Fruit fly (Drosophila melanogaster) whole organism, embryonic: ENCODE measurements around the gene CG5969.

Source experiments
- Adf1 ChIP-seq: fragments of 200-800 bp; sonication (Bioruptor generic); IDR thresholded peaks from 2 replicates; pipeline ENCODE4 v1.3.6; 2022; ENCODE audit warnings: missing biosample characterization, missing genetic modification characterization
- CG11398 ChIP-seq: fragments of 200-800 bp; sonication (Bioruptor generic); optimal IDR thresholded peaks from 2 replicates; lab custom pipeline; 2016; ENCODE audit warnings: missing biosample characterization, missing genetic modification characterization
- CG11504 ChIP-seq: fragments of 200-800 bp; sonication (Bioruptor generic); optimal IDR thresholded peaks from 3 replicates; lab custom pipeline; 2019; ENCODE audit warnings: missing biosample characterization, mild to moderate bottlenecking, missing genetic modification characterization, moderate library complexity
- CG14965 ChIP-seq: fragments of 200-800 bp; sonication (Bioruptor generic); optimal IDR thresholded peaks from 2 replicates; lab custom pipeline; 2016; ENCODE audit warnings: missing biosample characterization, missing genetic modification characterization, borderline replicate concordance
- CG1603 ChIP-seq: fragments of 200-800 bp; sonication (Bioruptor generic); optimal IDR thresholded peaks from 2 replicates; lab custom pipeline; 2019; ENCODE audit warnings: missing biosample characterization, mild to moderate bottlenecking, missing genetic modification characterization, moderate library complexity
- CG30431 ChIP-seq: fragments of 200-800 bp; sonication (Bioruptor generic); optimal IDR thresholded peaks from 2 replicates; lab custom pipeline; 2017; ENCODE audit warnings: missing biosample characterization, missing genetic modification characterization
- CG31365 ChIP-seq: fragments of 200-800 bp; sonication (Bioruptor generic); optimal IDR thresholded peaks from 2 replicates; lab custom pipeline; 2018; ENCODE audit warnings: missing biosample characterization, mild to moderate bottlenecking, missing genetic modification characterization
- CG3995 ChIP-seq: fragments of 200-800 bp; sonication (Bioruptor generic); optimal IDR thresholded peaks from 3 replicates; lab custom pipeline; 2016; ENCODE audit warnings: missing biosample characterization, missing genetic modification characterization
- CG4854 ChIP-seq: fragments of 200-800 bp; sonication (Bioruptor generic); optimal IDR thresholded peaks from 2 replicates; lab custom pipeline; 2016; ENCODE audit warnings: missing biosample characterization, missing genetic modification characterization, inconsistent platforms
- CG7745 ChIP-seq: fragments of 200-800 bp; sonication (Bioruptor generic); optimal IDR thresholded peaks from 2 replicates; lab custom pipeline; 2018; ENCODE audit warnings: missing biosample characterization, mild to moderate bottlenecking, missing genetic modification characterization, moderate library complexity
- CG7786 ChIP-seq: fragments of 200-800 bp; sonication (Bioruptor generic); optimal IDR thresholded peaks from 2 replicates; lab custom pipeline; 2016; ENCODE audit warnings: missing biosample characterization, missing genetic modification characterization
- CG8924 ChIP-seq: fragments of 200-800 bp; optimal IDR thresholded peaks from 3 replicates; lab custom pipeline; 2019; ENCODE audit warnings: missing biosample characterization, mild to moderate bottlenecking, missing genetic modification characterization, moderate library complexity
- Deaf1 ChIP-seq: fragments of 200-800 bp; optimal IDR thresholded peaks from 3 replicates; lab custom pipeline; 2019; ENCODE audit warnings: missing biosample characterization, mild to moderate bottlenecking, missing genetic modification characterization, moderate library complexity
- Dek ChIP-seq: fragments of 200-800 bp; sonication (Bioruptor generic); optimal IDR thresholded peaks from 3 replicates; lab custom pipeline; 2019; ENCODE audit warnings: missing biosample characterization, mild to moderate bottlenecking, missing genetic modification characterization, moderate library complexity
- Fer2 ChIP-seq: fragments of 200-800 bp; sonication (Bioruptor generic); optimal IDR thresholded peaks from 2 replicates; lab custom pipeline; 2018; ENCODE audit warnings: missing biosample characterization, mild to moderate bottlenecking, missing genetic modification characterization, moderate library complexity
- GATAe ChIP-seq: fragments of 200-800 bp; sonication (Bioruptor generic); conservative IDR thresholded peaks from 2 replicates; pipeline ENCODE4 v1.3.6; 2022; ENCODE audit warnings: missing biosample characterization, missing genetic modification characterization
- Hand ChIP-seq: fragments of 200-800 bp; sonication (Bioruptor generic); optimal IDR thresholded peaks from 2 replicates; lab custom pipeline; 2017; ENCODE audit warnings: mild to moderate bottlenecking, missing biosample characterization, missing genetic modification reagents, missing genetic modification characterization
- Hr51 ChIP-seq, 2 experiments: fragments of 200-800 bp; sonication (Bioruptor generic); optimal IDR thresholded peaks; 2 replicates in 1 of 2; 3 replicates in 1 of 2; lab custom pipeline; 2016 to 2018; ENCODE audit warnings: missing biosample characterization in 2 of 2, missing genetic modification characterization in 2 of 2, mild to moderate bottlenecking in 1 of 2, moderate library complexity in 1 of 2
- MTF-1 ChIP-seq: fragments of 200-800 bp; sonication (Bioruptor generic); optimal IDR thresholded peaks from 2 replicates; lab custom pipeline; 2018; ENCODE audit warnings: missing biosample characterization, mild to moderate bottlenecking, missing genetic modification characterization, borderline replicate concordance
- NfI ChIP-seq: fragments of 200-800 bp; sonication (Bioruptor generic); optimal IDR thresholded peaks from 3 replicates; lab custom pipeline; 2018; ENCODE audit warnings: missing biosample characterization, mild to moderate bottlenecking, missing genetic modification characterization, moderate library complexity
- Oaz ChIP-seq: fragments of 200-800 bp; sonication (Bioruptor generic); IDR thresholded peaks from 2 replicates; pipeline ENCODE4 v1.3.6; 2022; ENCODE audit warnings: missing biosample characterization, missing genetic modification characterization
- Ssrp ChIP-seq: fragments of 200-800 bp; sonication (Bioruptor generic); optimal IDR thresholded peaks from 2 replicates; lab custom pipeline; 2018; ENCODE audit warnings: missing biosample characterization, mild to moderate bottlenecking, missing genetic modification characterization, moderate library complexity
- YL-1 ChIP-seq: fragments of 200-800 bp; sonication (Bioruptor generic); optimal IDR thresholded peaks from 3 replicates; lab custom pipeline; 2017; ENCODE audit warnings: missing biosample characterization, mild to moderate bottlenecking, missing genetic modification characterization
- abd-A ChIP-seq: fragments of 200-800 bp; sonication (Bioruptor generic); optimal IDR thresholded peaks from 3 replicates; lab custom pipeline; 2019; ENCODE audit warnings: missing biosample characterization, mild to moderate bottlenecking, missing genetic modification characterization, moderate library complexity
- ash1 ChIP-seq: fragments of 200-800 bp; sonication (Bioruptor generic); optimal IDR thresholded peaks from 2 replicates; lab custom pipeline; 2018; ENCODE audit warnings: missing biosample characterization, mild to moderate bottlenecking, missing genetic modification characterization
- cato ChIP-seq: fragments of 200-800 bp; sonication (Bioruptor generic); optimal IDR thresholded peaks from 2 replicates; lab custom pipeline; 2016; ENCODE audit warnings: missing biosample characterization, missing genetic modification characterization, borderline replicate concordance
- cg ChIP-seq: fragments of 200-800 bp; sonication (Bioruptor generic); optimal IDR thresholded peaks from 3 replicates; lab custom pipeline; 2019; ENCODE audit warnings: missing biosample characterization, mild to moderate bottlenecking, missing genetic modification characterization, moderate library complexity
- ci ChIP-seq: fragments of 200-800 bp; sonication (Bioruptor generic); IDR thresholded peaks from 3 replicates; pipeline ENCODE4 v1.3.6; 2022; ENCODE audit warnings: missing biosample characterization, missing genetic modification characterization
- dpn ChIP-seq, 2 experiments: fragments of 200-800 bp; sonication (Bioruptor generic); optimal IDR thresholded peaks; 3 replicates each; lab custom pipeline; 2016; ENCODE audit warnings: missing biosample characterization in 2 of 2, missing genetic modification characterization in 2 of 2
- en ChIP-seq: fragments of 200-800 bp; sonication (Bioruptor generic); optimal IDR thresholded peaks from 2 replicates; lab custom pipeline; 2016; ENCODE audit warnings: missing biosample characterization, missing genetic modification characterization
- eyg ChIP-seq: fragments of 200-800 bp; sonication (Bioruptor generic); optimal IDR thresholded peaks from 3 replicates; lab custom pipeline; 2016; ENCODE audit warnings: missing biosample characterization, missing genetic modification characterization
- ftz-f1 ChIP-seq: fragments of 200-800 bp; sonication (Bioruptor generic); optimal IDR thresholded peaks from 2 replicates; lab custom pipeline; 2016; ENCODE audit warnings: missing biosample characterization, missing genetic modification characterization
- fu2 ChIP-seq: fragments of 200-800 bp; sonication (Bioruptor generic); optimal IDR thresholded peaks from 2 replicates; lab custom pipeline; 2016; ENCODE audit warnings: missing biosample characterization, missing genetic modification characterization
- gcm2 ChIP-seq: fragments of 200-800 bp; sonication (Bioruptor generic); optimal IDR thresholded peaks from 2 replicates; lab custom pipeline; 2016; ENCODE audit warnings: missing biosample characterization, missing genetic modification characterization
- gfzf ChIP-seq: fragments of 200-800 bp; sonication (Bioruptor generic); optimal IDR thresholded peaks from 2 replicates; lab custom pipeline; 2016; ENCODE audit warnings: missing biosample characterization, mild to moderate bottlenecking, missing genetic modification characterization, moderate library complexity
- grau ChIP-seq: fragments of 200-800 bp; optimal IDR thresholded peaks from 3 replicates; lab custom pipeline; 2019; ENCODE audit warnings: missing biosample characterization, mild to moderate bottlenecking, missing genetic modification characterization, moderate library complexity
- insv ChIP-seq, 2 experiments: fragments of 200-800 bp; sonication (Bioruptor generic); optimal IDR thresholded peaks; 3 replicates each; lab custom pipeline; 2016 to 2018; ENCODE audit warnings: missing biosample characterization in 2 of 2, missing genetic modification characterization in 2 of 2
- jing ChIP-seq: fragments of 200-800 bp; sonication (Bioruptor generic); optimal IDR thresholded peaks from 2 replicates; lab custom pipeline; 2018; ENCODE audit warnings: missing biosample characterization, mild to moderate bottlenecking, missing genetic modification characterization
- lmd ChIP-seq: fragments of 200-800 bp; sonication (Bioruptor generic); IDR thresholded peaks from 2 replicates; pipeline ENCODE4 v1.3.6; 2022; ENCODE audit warnings: missing biosample characterization, missing genetic modification characterization
- nerfin-1 ChIP-seq: fragments of 200-800 bp; sonication (Bioruptor generic); optimal IDR thresholded peaks from 3 replicates; lab custom pipeline; 2019; ENCODE audit warnings: missing biosample characterization, mild to moderate bottlenecking, missing genetic modification characterization, moderate library complexity
- nmo ChIP-seq: fragments of 200-800 bp; sonication (Bioruptor generic); optimal IDR thresholded peaks from 2 replicates; lab custom pipeline; 2018; ENCODE audit warnings: missing biosample characterization, mild to moderate bottlenecking, missing genetic modification characterization, moderate library complexity
- nom ChIP-seq: fragments of 200-800 bp; sonication (Bioruptor generic); optimal IDR thresholded peaks from 2 replicates; lab custom pipeline; 2017; ENCODE audit warnings: missing biosample characterization, missing genetic modification characterization, mild to moderate bottlenecking, moderate library complexity, missing genetic modification reagents
- oc ChIP-seq: fragments of 200-800 bp; sonication (Bioruptor generic); optimal IDR thresholded peaks from 2 replicates; lab custom pipeline; 2018; ENCODE audit warnings: missing biosample characterization, mild to moderate bottlenecking, missing genetic modification characterization, moderate library complexity
- org-1 ChIP-seq: fragments of 200-800 bp; sonication (Bioruptor generic); optimal IDR thresholded peaks from 2 replicates; lab custom pipeline; 2017; ENCODE audit warnings: missing biosample characterization, missing genetic modification characterization
- otp ChIP-seq: fragments of 200-800 bp; sonication (Bioruptor generic); IDR thresholded peaks from 3 replicates; pipeline ENCODE4, ENCODE4 v1.3.6; 2022; ENCODE audit warnings: missing biosample characterization, missing genetic modification characterization
- pros ChIP-seq: fragments of 200-800 bp; sonication (Bioruptor generic); optimal IDR thresholded peaks from 3 replicates; lab custom pipeline; 2019; ENCODE audit warnings: missing biosample characterization, mild to moderate bottlenecking, missing genetic modification characterization, moderate library complexity
- pum ChIP-seq: fragments of 200-800 bp; sonication (Bioruptor generic); optimal IDR thresholded peaks from 2 replicates; lab custom pipeline; 2016; ENCODE audit warnings: missing biosample characterization, missing genetic modification characterization
- sr ChIP-seq: fragments of 200-800 bp; sonication (Bioruptor generic); IDR thresholded peaks from 3 replicates; pipeline ENCODE4 v1.3.6; 2022; ENCODE audit warnings: missing biosample characterization, missing genetic modification characterization
- trem ChIP-seq: fragments of 200-800 bp; optimal IDR thresholded peaks from 3 replicates; lab custom pipeline; 2019; ENCODE audit warnings: missing biosample characterization, mild to moderate bottlenecking, missing genetic modification characterization, moderate library complexity
- zen2 ChIP-seq: fragments of 200-800 bp; sonication (Bioruptor generic); IDR thresholded peaks from 3 replicates; pipeline ENCODE4 v1.3.6; 2022; ENCODE audit warnings: missing biosample characterization, missing genetic modification characterization; ENCODE audit not compliant: partially characterized antibody

The CG5969 gene

dm6 chr3L:20474789-20475208 is 1.2 kb downstream of the CG5969 start (continued):
- TF ChIP-seq GATAe (no peak), cg (GFP tag; lab: Kevin White, UChicago) (no peak), Hr51 (GFP tag; optimal IDR thresholded peaks at IDR 0.05; lab: Kevin White, UChicago) (peak; percentile 87 to 92), oc (tag; lab: Kevin White, UChicago) (peak; percentile 75), ftz-f1 (GFP tag; lab: Kevin White, UChicago) (peak; percentile 49), Ssrp (tag; lab: Kevin White, UChicago) (peak; percentile 66), lmd (GFP tag; lab: Robert Waterston, UW) (no peak), Adf1 (GFP tag; lab: Robert Waterston, UW) (no peak), CG7786 (GFP tag; lab: Kevin White, UChicago) (peak; percentile 84), gcm2 (GFP tag; lab: Kevin White, UChicago) (peak; percentile 47), dpn (GFP tag; optimal IDR thresholded peaks at IDR 0.05; lab: Kevin White, UChicago) (peak; percentile 89 to 94), CG4854 (GFP tag; lab: Kevin White, UChicago) (peak; percentile 80), CG8924 (peak; percentile 91), trem (peak; percentile 70), YL-1 (GFP tag; lab: Kevin White, UChicago) (peak; percentile 68), gfzf (GFP tag; lab: Kevin White, UChicago) (peak; percentile 19), nerfin-1 (peak; percentile 62), Hand (GFP tag; lab: Kevin White, UChicago) (peak; percentile 76), Fer2 (tag; lab: Kevin White, UChicago) (peak; percentile 77), sr (no peak), pum (peak; percentile 80), org-1 (GFP tag; lab: Kevin White, UChicago) (peak; percentile 71), ash1 (GFP tag; lab: Kevin White, UChicago) (peak; percentile 57), Dek (tag; lab: Kevin White, UChicago) (peak; percentile 87), NfI (GFP tag; lab: Kevin White, UChicago) (peak; percentile 90), CG11398 (peak; percentile 78), CG31365 (tag; lab: Kevin White, UChicago) (peak; percentile 69), grau (peak; percentile 85), nom (peak; percentile 51), Deaf1 (tag; lab: Kevin White, UChicago) (peak; percentile 62), CG11504 (peak; percentile 88), eyg (peak; percentile 66), ci (GFP tag; lab: Robert Waterston, UW) (no peak), CG14965 (GFP tag; lab: Kevin White, UChicago) (no peak), nmo (GFP tag; lab: Kevin White, UChicago) (peak; percentile 75), insv (GFP tag; optimal IDR thresholded peaks at IDR 0.05; lab: Kevin White, UChicago) (peak in 1 of 2 experiments; percentile 62), CG1603 (tag; lab: Kevin White, UChicago) (peak; percentile 85), CG7745 (tag; lab: Kevin White, UChicago) (no peak), CG30431 (GFP tag; lab: Kevin White, UChicago) (peak; percentile 71), zen2 (GFP tag; lab: Robert Waterston, UW) (no peak), pros (no peak), otp (GFP tag; lab: Robert Waterston, UW) (no peak), en (GFP tag; lab: Kevin White, UChicago) (peak; percentile 55), fu2 (peak; percentile 88), Oaz (GFP tag; lab: Robert Waterston, UW) (no peak), abd-A (peak; percentile 94), CG3995 (peak; percentile 37), MTF-1 (GFP tag; lab: Kevin White, UChicago) (peak; percentile 81), jing (peak; percentile 56), cato (GFP tag; lab: Kevin White, UChicago) (peak; percentile 71)
